Worm (Caenorhabditis elegans) whole organism, young adult: Measurements from ENCODE around the gene dohh-1.

ENCODE experiments used
- F10E7.11 ChIP-seq: sonication (generic microtip); optimal IDR thresholded peaks from 2 replicates; lab custom pipeline; 2017; ENCODE audit warnings: mild to moderate bottlenecking, missing genetic modification characterization, moderate library complexity, missing compliant biosample characterization
- F33H1.4 ChIP-seq: fragments of 200-800 bp; sonication (Bioruptor generic); IDR thresholded peaks from 2 replicates; pipeline ENCODE4 v1.3.6; 2022; ENCODE audit warnings: missing genetic modification reagents, missing genetic modification characterization, missing compliant biosample characterization
- F39B2.1 ChIP-seq: fragments of 200-800 bp; sonication (Bioruptor generic); IDR thresholded peaks from 2 replicates; pipeline ENCODE4 v1.3.6; 2022; ENCODE audit warnings: missing genetic modification reagents, missing genetic modification characterization, missing compliant biosample characterization
- F57A8.1 ChIP-seq: fragments of 200-800 bp; sonication (Bioruptor generic); optimal IDR thresholded peaks from 2 replicates; lab custom pipeline; 2018; ENCODE audit warnings: mild to moderate bottlenecking, missing genetic modification characterization, moderate library complexity, missing compliant biosample characterization
- K11D2.4 ChIP-seq: fragments of 200-800 bp; sonication (Bioruptor generic); IDR thresholded peaks from 2 replicates; pipeline ENCODE4 v1.3.6; 2022; ENCODE audit warnings: missing genetic modification reagents, missing genetic modification characterization, missing compliant biosample characterization
- Y53G8AR.9 ChIP-seq: fragments of 200-800 bp; sonication (Bioruptor generic); conservative IDR thresholded peaks from 2 replicates; pipeline ENCODE4 v1.3.6; 2022; ENCODE audit warnings: missing genetic modification reagents, missing genetic modification characterization, missing compliant biosample characterization
- Y56A3A.18 ChIP-seq: fragments of 200-800 bp; sonication (Bioruptor generic); IDR thresholded peaks from 2 replicates; pipeline ENCODE4 v1.3.6; 2022; ENCODE audit warnings: missing genetic modification reagents, missing genetic modification characterization, missing compliant biosample characterization
- Y67H2A.10 ChIP-seq: fragments of 200-800 bp; sonication (Bioruptor generic); conservative IDR thresholded peaks from 2 replicates; pipeline ENCODE4 v1.3.6; 2022; ENCODE audit warnings: missing genetic modification reagents, missing genetic modification characterization, missing compliant biosample characterization
- Y95B8A.8 ChIP-seq: fragments of 200-800 bp; sonication (Bioruptor generic); IDR thresholded peaks from 2 replicates; pipeline ENCODE4 v1.3.6; 2022; ENCODE audit warnings: missing genetic modification reagents, missing genetic modification characterization, missing compliant biosample characterization
- akir-1 ChIP-seq: fragments of 200-800 bp; sonication (Bioruptor generic); optimal IDR thresholded peaks from 2 replicates; lab custom pipeline; 2018; ENCODE audit warnings: mild to moderate bottlenecking, missing genetic modification characterization, moderate library complexity, missing compliant biosample characterization
- ama-1 ChIP-seq, 3 experiments: fragments of 150-350 bp in 1 of 3; sonication (generic microtip) in 2 of 3; optimal IDR thresholded peaks; 2 replicates each; lab custom pipeline; 2014 to 2018; ENCODE audit warnings: missing biosample characterization in 2 of 3, missing genetic modification characterization in 2 of 3, missing genetic modification reagents in 2 of 3
- aptf-2 ChIP-seq: fragments of 200-800 bp; sonication (Bioruptor generic); conservative IDR thresholded peaks from 2 replicates; pipeline ENCODE4 v1.3.6; 2022; ENCODE audit warnings: missing genetic modification reagents, missing genetic modification characterization, missing compliant biosample characterization
- atf-7 ChIP-seq: sonication (generic microtip); optimal IDR thresholded peaks from 2 replicates; lab custom pipeline; 2017; ENCODE audit warnings: mild to moderate bottlenecking, missing genetic modification characterization, missing compliant biosample characterization
- ccch-3 ChIP-seq: fragments of 200-800 bp; sonication (Bioruptor generic); optimal IDR thresholded peaks from 2 replicates; lab custom pipeline; 2018; ENCODE audit warnings: mild to moderate bottlenecking, missing genetic modification characterization, missing compliant biosample characterization
- cebp-1 ChIP-seq, 2 experiments: fragments of 200-800 bp in 1 of 2; sonication (Bioruptor generic) in 1 of 2; sonication (generic microtip) in 1 of 2; IDR thresholded peaks in 1 of 2; optimal IDR thresholded peaks in 1 of 2; 2 replicates each; pipeline versions ENCODE4 v1.3.6 to Lab custom; 2017 to 2022; ENCODE audit warnings: missing compliant biosample characterization in 2 of 2, missing genetic modification characterization in 2 of 2, mild to moderate bottlenecking in 1 of 2, missing genetic modification reagents in 1 of 2, moderate library complexity in 1 of 2
- ceh-58 ChIP-seq: fragments of 200-800 bp; sonication (Bioruptor generic); IDR thresholded peaks from 2 replicates; pipeline ENCODE4 v1.3.6; 2022; ENCODE audit warnings: missing genetic modification characterization, missing compliant biosample characterization
- die-1 ChIP-seq: sonication (generic microtip); optimal IDR thresholded peaks from 2 replicates; lab custom pipeline; 2016; ENCODE audit warnings: missing genotype, mild to moderate bottlenecking, missing genetic modification characterization, missing compliant biosample characterization
- dox-1 ChIP-seq: fragments of 200-800 bp; sonication (Bioruptor generic); IDR thresholded peaks from 2 replicates; pipeline ENCODE4 v1.3.6; 2022; ENCODE audit warnings: missing genetic modification reagents, missing genetic modification characterization, missing compliant biosample characterization
- egl-18 ChIP-seq: fragments of 200-800 bp; sonication (Bioruptor generic); IDR thresholded peaks from 2 replicates; pipeline ENCODE4 v1.3.6; 2022; ENCODE audit warnings: missing genetic modification reagents, missing genetic modification characterization, missing compliant biosample characterization
- egl-44 ChIP-seq: fragments of 200-800 bp; sonication (Bioruptor generic); IDR thresholded peaks from 2 replicates; pipeline ENCODE4 v1.3.6; 2022; ENCODE audit warnings: missing genetic modification reagents, missing genetic modification characterization, missing compliant biosample characterization
- fkh-3 ChIP-seq: sonication (generic microtip); optimal IDR thresholded peaks from 2 replicates; lab custom pipeline; 2016; ENCODE audit warnings: mild to moderate bottlenecking, missing genetic modification characterization, missing compliant biosample characterization
- gei-17 ChIP-seq: fragments of 200-800 bp; sonication (Bioruptor generic); optimal IDR thresholded peaks from 2 replicates; lab custom pipeline; 2018; ENCODE audit warnings: mild to moderate bottlenecking, missing genetic modification characterization, missing compliant biosample characterization
- hmg-1.2 ChIP-seq: fragments of 200-800 bp; sonication (Bioruptor generic); IDR thresholded peaks from 2 replicates; pipeline ENCODE4 v1.3.6; 2022; ENCODE audit warnings: missing genetic modification reagents, missing genetic modification characterization, missing compliant biosample characterization
- hrde-1 ChIP-seq: sonication (generic microtip); optimal IDR thresholded peaks from 2 replicates; lab custom pipeline; 2016; ENCODE audit warnings: missing genetic modification characterization, mild to moderate bottlenecking, missing compliant biosample characterization, moderate library complexity, missing genotype, missing genetic modification reagents, borderline replicate concordance
- lag-1 ChIP-seq: fragments of 200-800 bp; sonication (Bioruptor generic); IDR thresholded peaks from 2 replicates; pipeline ENCODE4 v1.3.6; 2022; ENCODE audit warnings: missing genetic modification reagents, missing genetic modification characterization, missing compliant biosample characterization
- let-526 ChIP-seq: fragments of 200-800 bp; sonication (Bioruptor generic); IDR thresholded peaks from 2 replicates; pipeline ENCODE4 v1.3.6; 2022; ENCODE audit warnings: missing genetic modification reagents, missing genetic modification characterization, missing compliant biosample characterization
- let-607 ChIP-seq, 2 experiments: fragments of 200-800 bp in 1 of 2; sonication (Bioruptor generic) in 1 of 2; sonication (generic microtip) in 1 of 2; optimal IDR thresholded peaks; 2 replicates each; lab custom pipeline; 2016 to 2018; ENCODE audit warnings: mild to moderate bottlenecking in 2 of 2, missing compliant biosample characterization in 2 of 2, missing genetic modification characterization in 2 of 2, moderate library complexity in 2 of 2, missing genotype in 1 of 2
- lin-26 ChIP-seq: fragments of 200-800 bp; sonication (Bioruptor generic); IDR thresholded peaks from 2 replicates; pipeline ENCODE4 v1.3.6; 2022; ENCODE audit warnings: missing genetic modification reagents, missing genetic modification characterization, missing compliant biosample characterization
- lin-35 ChIP-seq, 3 experiments: fragments of 150-350 bp in 2 of 3; sonication (generic microtip) in 1 of 3; optimal IDR thresholded peaks; 2 replicates each; lab custom pipeline; 2014 to 2018; ENCODE audit warnings: missing biosample characterization in 3 of 3, missing genetic modification characterization in 3 of 3, missing genetic modification reagents in 3 of 3
- lsl-1 ChIP-seq: fragments of 200-800 bp; sonication (Bioruptor generic); optimal IDR thresholded peaks from 2 replicates; lab custom pipeline; 2018; ENCODE audit warnings: mild to moderate bottlenecking, missing genetic modification characterization, moderate library complexity, missing compliant biosample characterization
- madf-6 ChIP-seq: fragments of 200-800 bp; sonication (Bioruptor generic); IDR thresholded peaks from 2 replicates; pipeline ENCODE4 v1.3.6; 2022; ENCODE audit warnings: missing genetic modification reagents, missing genetic modification characterization, missing compliant biosample characterization
- mcd-1 ChIP-seq: fragments of 200-800 bp; sonication (Bioruptor generic); IDR thresholded peaks from 2 replicates; pipeline ENCODE4 v1.3.6; 2022; ENCODE audit warnings: missing genetic modification reagents, missing genetic modification characterization, missing compliant biosample characterization
- nfya-1 ChIP-seq: sonication (generic microtip); optimal IDR thresholded peaks from 2 replicates; lab custom pipeline; 2017; ENCODE audit warnings: antibody characterized with exemption, missing compliant biosample characterization, missing genetic modification characterization, borderline replicate concordance; ENCODE audit not compliant: insufficient read depth
- nfya-2 ChIP-seq: fragments of 200-800 bp; sonication (Bioruptor generic); IDR thresholded peaks from 2 replicates; pipeline ENCODE4 v1.3.6; 2022; ENCODE audit warnings: missing genetic modification reagents, missing genetic modification characterization, missing compliant biosample characterization
- nfyb-1 ChIP-seq: fragments of 200-800 bp; sonication (Bioruptor generic); IDR thresholded peaks from 2 replicates; pipeline ENCODE4 v1.3.6; 2022; ENCODE audit warnings: missing genetic modification reagents, missing genetic modification characterization, missing compliant biosample characterization
- nhr-179 ChIP-seq: sonication (generic microtip); optimal IDR thresholded peaks from 2 replicates; lab custom pipeline; 2016; ENCODE audit warnings: mild to moderate bottlenecking, missing genetic modification characterization, missing compliant biosample characterization
- sea-2 ChIP-seq: fragments of 200-800 bp; sonication (Bioruptor generic); IDR thresholded peaks from 2 replicates; pipeline ENCODE4 v1.3.6; 2022; ENCODE audit warnings: missing genetic modification characterization, missing compliant biosample characterization
- snpc-3.4 ChIP-seq: sonication (generic microtip); optimal IDR thresholded peaks from 2 replicates; lab custom pipeline; 2017; ENCODE audit warnings: missing genetic modification characterization, mild to moderate bottlenecking, missing compliant biosample characterization, antibody characterized with exemption, moderate library complexity, missing genotype, missing genetic modification reagents
- sptf-2 ChIP-seq: fragments of 200-800 bp; sonication (Bioruptor generic); optimal IDR thresholded peaks from 2 replicates; lab custom pipeline; 2018; ENCODE audit warnings: mild to moderate bottlenecking, missing genetic modification characterization, missing compliant biosample characterization
- zim-3 ChIP-seq: sonication (generic microtip); optimal IDR thresholded peaks from 2 replicates; lab custom pipeline; 2017; ENCODE audit warnings: mild to moderate bottlenecking, missing genetic modification characterization, moderate library complexity, missing compliant biosample characterization
- ztf-25 ChIP-seq: fragments of 200-800 bp; sonication (Bioruptor generic); IDR thresholded peaks from 2 replicates; pipeline ENCODE4 v1.3.6; 2022; ENCODE audit warnings: missing genetic modification reagents, missing genetic modification characterization, missing compliant biosample characterization
- ztf-28 ChIP-seq: fragments of 200-800 bp; sonication (Bioruptor generic); IDR thresholded peaks from 2 replicates; pipeline ENCODE4 v1.3.6; 2022; ENCODE audit warnings: missing genetic modification reagents, missing genetic modification characterization, missing compliant biosample characterization
- ztf-3 ChIP-seq: fragments of 200-800 bp; sonication (Bioruptor generic); optimal IDR thresholded peaks from 2 replicates; lab custom pipeline; 2018; ENCODE audit warnings: mild to moderate bottlenecking, missing genetic modification characterization, missing compliant biosample characterization
- ztf-6 ChIP-seq: fragments of 200-800 bp; sonication (Bioruptor generic); IDR thresholded peaks from 2 replicates; pipeline ENCODE4 v1.3.6; 2022; ENCODE audit warnings: missing genetic modification reagents, missing genetic modification characterization, missing compliant biosample characterization

dohh-1 gene

DNA sequence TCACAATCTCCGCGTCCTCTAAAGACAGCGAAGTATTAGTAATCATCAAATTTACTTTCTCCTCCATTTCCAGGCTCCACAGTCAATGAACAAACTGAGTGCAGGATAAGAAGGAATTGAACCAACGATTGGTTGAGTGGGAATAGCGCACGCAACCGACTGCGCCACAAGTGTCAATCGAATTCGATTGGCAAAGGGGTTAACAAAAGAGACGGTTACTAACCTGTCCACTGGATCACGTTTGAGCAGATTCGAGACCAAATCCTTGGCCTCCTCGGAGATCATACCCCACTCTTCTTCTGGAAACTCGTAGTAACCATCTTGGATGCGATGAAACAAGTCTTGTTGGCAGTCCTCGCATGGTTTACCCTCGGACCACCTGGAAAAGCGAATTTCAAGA is 34.5 kb upstream of the dohh-1 start (continued):
- TF ChIP-seq F57A8.1 (GFP tag; lab: Kevin White, UChicago) (no peak), zim-3 (no peak), gei-17 (GFP tag; lab: Kevin White, UChicago) (no peak), lag-1 (GFP tag; lab: Robert Waterston, UW) (0 out of 2 replicates have a peak, but pooled peaks have one; percentile 26), let-526 (GFP tag; lab: Robert Waterston, UW) (no peak), Y53G8AR.9 (peak; percentile 30; the same call in 1 of the 2 replicates), akir-1 (GFP tag; lab: Kevin White, UChicago) (no peak), F10E7.11 (tag; lab: Kevin White, UChicago) (no peak), hmg-1.2 (GFP tag; lab: Robert Waterston, UW) (0 out of 2 replicates have a peak, but pooled peaks have one; percentile 20), F39B2.1 (GFP tag; lab: Robert Waterston, UW) (no peak), aptf-2 (GFP tag; lab: Robert Waterston, UW) (no peak), hrde-1 (tag; lab: Kevin White, UChicago) (peak; percentile 10), let-607 (tag; optimal IDR thresholded peaks at IDR 0.05; lab: Kevin White, UChicago) (peak in 1 of 2 experiments; percentile 2), ztf-6 (GFP tag; lab: Robert Waterston, UW) (0 out of 2 replicates have a peak, but pooled peaks have one; percentile 48), F33H1.4 (GFP tag; lab: Robert Waterston, UW) (0 out of 2 replicates have a peak, but pooled peaks have one; percentile 7), Y56A3A.18 (GFP tag; lab: Robert Waterston, UW) (peak; percentile 10; the same call in 1 of the 2 replicates), ccch-3 (GFP tag; lab: Kevin White, UChicago) (no peak), K11D2.4 (GFP tag; lab: Robert Waterston, UW) (0 out of 2 replicates have a peak, but pooled peaks have one; percentile 10), die-1 (tag; lab: Kevin White, UChicago) (peak; percentile 1), lin-35 (GFP tag; optimal IDR thresholded peaks at IDR 0.05; lab: Kevin White, UChicago) (peak in 1 of 3 experiments; percentile 43), ztf-3 (GFP tag; lab: Kevin White, UChicago) (no peak), snpc-3.4 (tag; lab: Kevin White, UChicago) (no peak), egl-18 (GFP tag; lab: Robert Waterston, UW) (no peak), ztf-25 (GFP tag; lab: Robert Waterston, UW) (no peak), dox-1 (GFP tag; lab: Robert Waterston, UW) (no peak; the same call in 1 of the 2 replicates), madf-6 (GFP tag; lab: Robert Waterston, UW) (0 out of 2 replicates have a peak, but pooled peaks have one; percentile 13), ztf-28 (no peak), egl-44 (GFP tag; lab: Robert Waterston, UW) (no peak; the same call in 1 of the 2 replicates), Y95B8A.8 (GFP tag; lab: Robert Waterston, UW) (no peak), fkh-3 (tag; lab: Kevin White, UChicago) (no peak), ama-1 (optimal IDR thresholded peaks at IDR 0.05; lab: Kevin White, UChicago) (peak; percentile 93), ama-1 (GFP tag; optimal IDR thresholded peaks at IDR 0.05; lab: Kevin White, UChicago) (no peak), lin-26 (GFP tag; lab: Robert Waterston, UW) (0 out of 2 replicates have a peak, but pooled peaks have one; percentile 52), nhr-179 (tag; lab: Kevin White, UChicago) (no peak), nfya-2 (GFP tag; lab: Robert Waterston, UW) (no peak), Y67H2A.10 (no peak), atf-7 (tag; lab: Kevin White, UChicago) (no peak), lsl-1 (GFP tag; lab: Kevin White, UChicago) (peak; percentile 6), cebp-1 (GFP tag; IDR thresholded peaks at IDR 0.05; lab: Robert Waterston, UW) (no peak), cebp-1 (tag; optimal IDR thresholded peaks at IDR 0.05; lab: Kevin White, UChicago) (no peak), sptf-2 (GFP tag; lab: Kevin White, UChicago) (peak; percentile 48), nfyb-1 (GFP tag; lab: Robert Waterston, UW) (no peak), mcd-1 (GFP tag; lab: Robert Waterston, UW) (no peak), ceh-58 (GFP tag; lab: Robert Waterston, UW) (no peak), nfya-1 (tag; lab: Kevin White, UChicago) (no peak), sea-2 (no peak)
